Worm (Caenorhabditis elegans) whole organism, L2 larva: Measurements from ENCODE around the gene oac-23.

ENCODE experiments used
- alr-1 ChIP-seq: fragments of 150-350 bp; optimal IDR thresholded peaks from 2 replicates; lab custom pipeline; 2014; ENCODE audit warnings: missing biosample characterization, missing genetic modification characterization
- lsy-2 ChIP-seq, 2 experiments: fragments of 150-350 bp in 1 of 2; sonication (generic microtip) in 1 of 2; optimal IDR thresholded peaks; 2 replicates each; lab custom pipeline; 2014 to 2017; ENCODE audit warnings: missing biosample characterization in 2 of 2, missing genetic modification characterization in 2 of 2
- mab-5 ChIP-seq: fragments of 150-350 bp; optimal IDR thresholded peaks from 2 replicates; lab custom pipeline; 2014; ENCODE audit warnings: missing biosample characterization, missing genetic modification characterization
- nhr-10 ChIP-seq: sonication (generic microtip); optimal IDR thresholded peaks from 2 replicates; lab custom pipeline; 2017; ENCODE audit warnings: missing biosample characterization, missing genetic modification characterization
- nhr-25 ChIP-seq: fragments of 150-350 bp; sonication (generic microtip); optimal IDR thresholded peaks from 3 replicates; lab custom pipeline; 2014; ENCODE audit warnings: missing biosample characterization, missing genetic modification characterization
- unc-62 ChIP-seq: fragments of 150-350 bp; optimal IDR thresholded peaks from 2 replicates; lab custom pipeline; 2014; ENCODE audit warnings: missing biosample characterization, missing genetic modification reagents, missing genetic modification characterization

ce11 chrIV:3878283-3878938, 2.8 kb upstream of the oac-23 start, which contains the start of gene F37C4.6:
- TF ChIP-seq nhr-10 (tag; lab: Kevin White, UChicago) (no peak), nhr-25 (tag; lab: Kevin White, UChicago) (no peak), unc-62 (GFP tag; lab: Kevin White, UChicago) (no peak), alr-1 (tag; lab: Kevin White, UChicago) (no peak), lsy-2 (tag; optimal IDR thresholded peaks at IDR 0.05; lab: Kevin White, UChicago) (no peak), mab-5 (tag; lab: Kevin White, UChicago) (no peak)
